Worm (Caenorhabditis elegans): ENCODE measurements around the gene T25B6.3.

Gene T25B6.3

ce11 chrX:9067230-9067822 lies 39.9 kb downstream of the T25B6.3 start:
- no peak for TF ChIP-seq him-1 (tag; optimal IDR thresholded peaks at IDR 0.05)

ce11 chrX:9068075-9068474 lies 40.7 kb downstream of the T25B6.3 start:
- TF ChIP-seq dao-5 (tag; optimal IDR thresholded peaks at IDR 0.05) (no peak), W03F9.2 (tag; optimal IDR thresholded peaks at IDR 0.05) (no peak), him-1 (tag; optimal IDR thresholded peaks at IDR 0.05) (no peak)

DNA sequence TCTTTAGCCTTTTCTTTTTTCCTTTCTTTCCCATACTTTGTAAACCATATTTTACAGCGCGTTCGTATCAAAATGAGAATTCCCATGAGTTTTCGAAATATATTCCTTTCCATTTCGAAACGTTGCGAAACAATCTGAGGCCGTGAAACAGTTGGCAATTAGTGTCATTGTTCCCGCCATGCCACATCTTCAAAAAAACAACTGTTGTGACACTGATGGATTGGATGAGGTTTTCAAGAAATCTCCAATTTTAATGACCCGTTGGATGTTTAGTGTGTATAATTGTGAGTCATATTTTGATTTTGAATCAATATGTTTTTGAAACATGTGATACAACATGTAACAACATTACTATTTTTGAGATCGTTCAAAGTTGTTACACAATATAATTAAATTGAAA lies 41.7 kb downstream of the T25B6.3 start:
- TF ChIP-seq dao-5 (tag; optimal IDR thresholded peaks at IDR 0.05) = no peak
- TF ChIP-seq him-1 (tag; optimal IDR thresholded peaks at IDR 0.05) = no peak
- no peak for TF ChIP-seq W03F9.2 (tag; optimal IDR thresholded peaks at IDR 0.05)

DNA sequence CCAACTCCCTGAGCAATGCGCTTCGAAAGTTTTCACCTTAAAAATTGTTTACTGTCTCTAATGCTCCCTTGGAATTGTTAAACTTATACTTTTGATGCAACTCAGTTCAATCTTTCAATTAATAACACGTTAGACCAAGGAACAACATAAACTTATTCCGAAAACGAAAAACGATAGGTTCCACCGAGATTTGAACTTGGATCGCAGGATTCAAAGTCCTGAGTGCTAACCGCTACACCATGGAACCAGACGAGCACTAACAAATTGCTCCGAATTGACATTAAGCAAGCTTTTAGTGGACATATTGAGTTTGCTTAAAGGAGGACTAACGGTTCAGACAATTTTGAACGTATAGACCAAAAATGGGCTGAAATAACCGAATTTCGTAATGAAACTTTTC lies 47.1 kb downstream of the T25B6.3 start:
- TF ChIP-seq dao-5 (tag; optimal IDR thresholded peaks at IDR 0.05) = no peak
- no peak for TF ChIP-seq W03F9.2 (tag; optimal IDR thresholded peaks at IDR 0.05)
- no peak for TF ChIP-seq him-1 (tag; optimal IDR thresholded peaks at IDR 0.05)

- TF ChIP-seq dao-5 (tag; optimal IDR thresholded peaks at IDR 0.05) (no peak), him-1 (tag; optimal IDR thresholded peaks at IDR 0.05) (no peak), W03F9.2 (tag; optimal IDR thresholded peaks at IDR 0.05) (no peak)
These were observed 49.5 kb downstream of the T25B6.3 start, which contains the start of gene F47E1.1 for ce11 chrX:9076886-9077285. F47E1.1 (plus strand) TSS chrX:9077186.

Measured in whole organism, L4/young adult.